Fruit fly (Drosophila melanogaster) whole organism, embryonic: Measurements from ENCODE around the gene CG5861.

Source experiments
- Adf1 ChIP-seq: fragments of 200-800 bp; sonication (Bioruptor generic); IDR thresholded peaks from 2 replicates; pipeline ENCODE4 v1.3.6; 2022; ENCODE audit warnings: missing biosample characterization, missing genetic modification characterization
- Atf3 ChIP-seq: fragments of 200-800 bp; sonication (Bioruptor generic); optimal IDR thresholded peaks from 3 replicates; lab custom pipeline; 2016; ENCODE audit warnings: missing biosample characterization, missing genetic modification characterization
- Blimp-1 ChIP-seq: fragments of 200-800 bp; sonication (Bioruptor generic); optimal IDR thresholded peaks from 3 replicates; lab custom pipeline; 2018; ENCODE audit warnings: missing biosample characterization, missing genetic modification characterization, mild to moderate bottlenecking, moderate library complexity, missing genetic modification reagents
- CG10147 ChIP-seq: fragments of 200-800 bp; sonication (Bioruptor generic); optimal IDR thresholded peaks from 2 replicates; lab custom pipeline; 2019; ENCODE audit warnings: missing biosample characterization, mild to moderate bottlenecking, missing genetic modification characterization, moderate library complexity
- CG11398 ChIP-seq: fragments of 200-800 bp; sonication (Bioruptor generic); optimal IDR thresholded peaks from 2 replicates; lab custom pipeline; 2016; ENCODE audit warnings: missing biosample characterization, missing genetic modification characterization
- CG1233 ChIP-seq: fragments of 200-800 bp; sonication (Bioruptor generic); optimal IDR thresholded peaks from 4 replicates; lab custom pipeline; 2018; ENCODE audit warnings: missing biosample characterization, mild to moderate bottlenecking, missing genetic modification characterization
- CG12769 ChIP-seq: fragments of 200-800 bp; sonication (Bioruptor generic); optimal IDR thresholded peaks from 2 replicates; lab custom pipeline; 2019; ENCODE audit warnings: missing biosample characterization, mild to moderate bottlenecking, missing genetic modification characterization, moderate library complexity
- CG15479 ChIP-seq: fragments of 200-800 bp; sonication (Bioruptor generic); optimal IDR thresholded peaks from 3 replicates; lab custom pipeline; 2019; ENCODE audit warnings: missing biosample characterization, mild to moderate bottlenecking, missing genetic modification characterization, moderate library complexity
- CG1647 ChIP-seq: fragments of 200-800 bp; sonication (Bioruptor generic); optimal IDR thresholded peaks from 3 replicates; lab custom pipeline; 2016; ENCODE audit warnings: missing biosample characterization, missing genetic modification characterization
- CG17359 ChIP-seq: fragments of 200-800 bp; sonication (Bioruptor generic); optimal IDR thresholded peaks from 3 replicates; lab custom pipeline; 2018; ENCODE audit warnings: missing biosample characterization, mild to moderate bottlenecking, missing genetic modification characterization, moderate library complexity
- CG18619 ChIP-seq: fragments of 200-800 bp; sonication (Bioruptor generic); optimal IDR thresholded peaks from 3 replicates; lab custom pipeline; 2017; ENCODE audit warnings: missing biosample characterization, mild to moderate bottlenecking, missing genetic modification characterization
- CG3065 ChIP-seq: fragments of 200-800 bp; sonication (Bioruptor generic); optimal IDR thresholded peaks from 2 replicates; lab custom pipeline; 2016; ENCODE audit warnings: missing biosample characterization, missing genetic modification characterization
- CG33213 ChIP-seq: fragments of 200-800 bp; sonication (Bioruptor generic); optimal IDR thresholded peaks from 3 replicates; lab custom pipeline; 2016; ENCODE audit warnings: missing biosample characterization, missing genetic modification characterization
- CG33557 ChIP-seq: fragments of 200-800 bp; sonication (Bioruptor generic); optimal IDR thresholded peaks from 2 replicates; lab custom pipeline; 2019; ENCODE audit warnings: missing biosample characterization, mild to moderate bottlenecking, missing genetic modification characterization, moderate library complexity
- CG34422 ChIP-seq: fragments of 200-800 bp; sonication (Bioruptor generic); IDR thresholded peaks from 3 replicates; pipeline ENCODE4 v1.3.6; 2022; ENCODE audit warnings: missing biosample characterization, missing genetic modification characterization
- CG42726 ChIP-seq: fragments of 200-800 bp; sonication (Bioruptor generic); IDR thresholded peaks from 2 replicates; pipeline ENCODE4 v1.3.6; 2022; ENCODE audit warnings: missing biosample characterization, missing genetic modification characterization; ENCODE audit not compliant: partially characterized antibody
- CG4282 ChIP-seq: fragments of 200-800 bp; sonication (Bioruptor generic); optimal IDR thresholded peaks from 2 replicates; lab custom pipeline; 2016; ENCODE audit warnings: missing biosample characterization, missing genetic modification characterization
- CG6854 ChIP-seq: fragments of 200-800 bp; sonication (Bioruptor generic); optimal IDR thresholded peaks from 3 replicates; lab custom pipeline; 2017; ENCODE audit warnings: missing biosample characterization, mild to moderate bottlenecking, missing genetic modification characterization
- CG7357 ChIP-seq: fragments of 200-800 bp; sonication (Bioruptor generic); IDR thresholded peaks from 3 replicates; pipeline ENCODE4 v1.3.6; 2022; ENCODE audit warnings: missing biosample characterization, missing genetic modification characterization
- CTCF ChIP-seq: fragments of 200-800 bp; sonication (Bioruptor generic); optimal IDR thresholded peaks from 2 replicates; lab custom pipeline; 2017; ENCODE audit warnings: missing biosample characterization, mild to moderate bottlenecking, missing genetic modification characterization, moderate library complexity
- CoRest ChIP-seq: fragments of 200-800 bp; sonication (Bioruptor generic); optimal IDR thresholded peaks from 3 replicates; lab custom pipeline; 2018; ENCODE audit warnings: missing biosample characterization, mild to moderate bottlenecking, missing genetic modification characterization, moderate library complexity
- D ChIP-seq, 2 experiments: fragments of 200-800 bp in 1 of 2; fragments of >200 bp in 1 of 2; sonication (Bioruptor generic) in 1 of 2; optimal IDR thresholded peaks; 2 replicates in 1 of 2; 3 replicates in 1 of 2; lab custom pipeline; 2017; ENCODE audit warnings: mild to moderate bottlenecking in 1 of 2, missing biosample characterization in 1 of 2, missing genetic modification characterization in 1 of 2, missing genetic modification reagents in 1 of 2
- Eip74EF ChIP-seq, 2 experiments: fragments of 200-800 bp in 1 of 2; fragments of >200 bp in 1 of 2; sonication (Bioruptor generic) in 1 of 2; optimal IDR thresholded peaks; 2 replicates each; lab custom pipeline; 2017 to 2019; ENCODE audit warnings: missing biosample characterization in 2 of 2, missing genetic modification characterization in 2 of 2, mild to moderate bottlenecking in 1 of 2, moderate library complexity in 1 of 2
- Fer2 ChIP-seq: fragments of 200-800 bp; sonication (Bioruptor generic); optimal IDR thresholded peaks from 2 replicates; lab custom pipeline; 2018; ENCODE audit warnings: missing biosample characterization, mild to moderate bottlenecking, missing genetic modification characterization, moderate library complexity
- Gsc ChIP-seq: fragments of 200-800 bp; sonication (Bioruptor generic); IDR thresholded peaks from 2 replicates; pipeline ENCODE4 v1.3.6; 2022; ENCODE audit warnings: missing biosample characterization, missing genetic modification characterization
- HHEX ChIP-seq: fragments of 200-800 bp; sonication (Bioruptor generic); optimal IDR thresholded peaks from 3 replicates; lab custom pipeline; 2017; ENCODE audit warnings: missing biosample characterization, mild to moderate bottlenecking, missing genetic modification characterization, missing genetic modification reagents
- HmgD ChIP-seq: fragments of 200-800 bp; sonication (Bioruptor generic); optimal IDR thresholded peaks from 3 replicates; lab custom pipeline; 2016; ENCODE audit warnings: missing biosample characterization, missing genetic modification characterization
- Med ChIP-seq: fragments of 200-800 bp; sonication (Bioruptor generic); peaks from one replicate; lab custom pipeline; 2016; ENCODE audit warnings: missing biosample characterization, missing genetic modification characterization, mild to moderate bottlenecking, inconsistent platforms, moderate library complexity
- Myb ChIP-seq: fragments of 200-800 bp; sonication (Bioruptor generic); optimal IDR thresholded peaks from 2 replicates; lab custom pipeline; 2016; ENCODE audit warnings: missing biosample characterization, missing genetic modification characterization
- NC2β ChIP-seq: fragments of 200-800 bp; sonication (Bioruptor generic); optimal IDR thresholded peaks from 2 replicates; lab custom pipeline; 2016; ENCODE audit warnings: missing biosample characterization, missing genetic modification characterization
- NK7.1 ChIP-seq: fragments of 200-800 bp; sonication (Bioruptor generic); optimal IDR thresholded peaks from 3 replicates; lab custom pipeline; 2016; ENCODE audit warnings: missing biosample characterization, missing genetic modification characterization
- Nf-YB ChIP-seq: fragments of 200-800 bp; sonication (Bioruptor generic); optimal IDR thresholded peaks from 3 replicates; lab custom pipeline; 2019; ENCODE audit warnings: missing biosample characterization, mild to moderate bottlenecking, missing genetic modification characterization, moderate library complexity
- Ptx1 ChIP-seq: fragments of 200-800 bp; sonication (Bioruptor generic); IDR thresholded peaks from 2 replicates; pipeline ENCODE4 v1.3.6; 2022; ENCODE audit warnings: missing biosample characterization, missing genetic modification characterization
- btn ChIP-seq: fragments of 200-800 bp; sonication (Bioruptor generic); optimal IDR thresholded peaks from 2 replicates; lab custom pipeline; 2016; ENCODE audit warnings: missing biosample characterization, missing genetic modification characterization
- cato ChIP-seq: fragments of 200-800 bp; sonication (Bioruptor generic); optimal IDR thresholded peaks from 2 replicates; lab custom pipeline; 2016; ENCODE audit warnings: missing biosample characterization, missing genetic modification characterization, borderline replicate concordance
- chif ChIP-seq, 2 experiments: fragments of 200-800 bp; sonication (Bioruptor generic); optimal IDR thresholded peaks; 3 replicates each; lab custom pipeline; 2016; ENCODE audit warnings: missing biosample characterization in 2 of 2, missing genetic modification characterization in 2 of 2
- chm ChIP-seq: fragments of 200-800 bp; sonication (Bioruptor generic); IDR thresholded peaks from 2 replicates; pipeline ENCODE4 v1.3.6; 2022; ENCODE audit warnings: missing biosample characterization, missing genetic modification characterization
- crp ChIP-seq, 2 experiments: fragments of 200-800 bp; sonication (Bioruptor generic); optimal IDR thresholded peaks; 2 replicates in 1 of 2; 3 replicates in 1 of 2; lab custom pipeline; 2017; ENCODE audit warnings: missing biosample characterization in 2 of 2, missing genetic modification characterization in 2 of 2, mild to moderate bottlenecking in 1 of 2, moderate library complexity in 1 of 2
- dpn ChIP-seq, 2 experiments: fragments of 200-800 bp; sonication (Bioruptor generic); optimal IDR thresholded peaks; 3 replicates each; lab custom pipeline; 2016; ENCODE audit warnings: missing biosample characterization in 2 of 2, missing genetic modification characterization in 2 of 2
- eyg ChIP-seq: fragments of 200-800 bp; sonication (Bioruptor generic); optimal IDR thresholded peaks from 3 replicates; lab custom pipeline; 2016; ENCODE audit warnings: missing biosample characterization, missing genetic modification characterization
- fd64A ChIP-seq: fragments of 200-800 bp; sonication (Bioruptor generic); optimal IDR thresholded peaks from 3 replicates; lab custom pipeline; 2018; ENCODE audit warnings: missing biosample characterization, mild to moderate bottlenecking, missing genetic modification characterization
- gcm ChIP-seq: fragments of 200-800 bp; sonication (Bioruptor generic); optimal IDR thresholded peaks from 2 replicates; lab custom pipeline; 2019; ENCODE audit warnings: missing biosample characterization, mild to moderate bottlenecking, missing genetic modification characterization, moderate library complexity
- gem ChIP-seq: fragments of 200-800 bp; sonication (Bioruptor generic); optimal IDR thresholded peaks from 2 replicates; lab custom pipeline; 2019; ENCODE audit warnings: missing biosample characterization, mild to moderate bottlenecking, missing genetic modification characterization, moderate library complexity
- grau ChIP-seq: fragments of 200-800 bp; optimal IDR thresholded peaks from 3 replicates; lab custom pipeline; 2019; ENCODE audit warnings: missing biosample characterization, mild to moderate bottlenecking, missing genetic modification characterization, moderate library complexity
- kni ChIP-seq: fragments of 200-800 bp; sonication (Bioruptor generic); optimal IDR thresholded peaks from 3 replicates; lab custom pipeline; 2017; ENCODE audit warnings: mild to moderate bottlenecking, missing biosample characterization, missing genetic modification reagents, missing genetic modification characterization
- pum ChIP-seq: fragments of 200-800 bp; sonication (Bioruptor generic); optimal IDR thresholded peaks from 2 replicates; lab custom pipeline; 2016; ENCODE audit warnings: missing biosample characterization, missing genetic modification characterization
- run ChIP-seq: fragments of 200-800 bp; sonication (Bioruptor generic); optimal IDR thresholded peaks from 3 replicates; lab custom pipeline; 2018; ENCODE audit warnings: missing biosample characterization, mild to moderate bottlenecking, missing genetic modification characterization
- sqz ChIP-seq: fragments of 200-800 bp; sonication (Bioruptor generic); optimal IDR thresholded peaks from 3 replicates; lab custom pipeline; 2018; ENCODE audit warnings: missing biosample characterization, mild to moderate bottlenecking, missing genetic modification characterization
- zen ChIP-seq: fragments of 200-800 bp; sonication (Bioruptor generic); optimal IDR thresholded peaks from 3 replicates; lab custom pipeline; 2018; ENCODE audit warnings: missing biosample characterization, mild to moderate bottlenecking, missing genetic modification characterization, moderate library complexity

The CG5861 gene

dm6 chr2L:16286360-16287005 is 20.6 kb downstream of the CG5861 start (continued):
- TF ChIP-seq kni (GFP tag; lab: Kevin White, UChicago) (peak; percentile 93), CG18619 (peak; percentile 86), D (optimal IDR thresholded peaks at IDR 0.05; lab: Kevin White, UChicago) (no peak), D (GFP tag; optimal IDR thresholded peaks at IDR 0.05; lab: Kevin White, UChicago) (peak; percentile 72), Nf-YB (GFP tag; lab: Kevin White, UChicago) (peak; percentile 66), NC2β (peak; percentile 40), Blimp-1 (GFP tag; lab: Kevin White, UChicago) (peak; percentile 79), sqz (GFP tag; lab: Kevin White, UChicago) (peak; percentile 78), Adf1 (GFP tag; lab: Robert Waterston, UW) (no peak), HHEX (GFP tag; lab: Kevin White, UChicago) (peak; percentile 88), Fer2 (tag; lab: Kevin White, UChicago) (peak; percentile 64), Gsc (GFP tag; lab: Robert Waterston, UW) (no peak), pum (GFP tag; lab: Kevin White, UChicago) (peak; percentile 71), CG12769 (tag; lab: Kevin White, UChicago) (peak; percentile 73), chif (GFP tag; optimal IDR thresholded peaks at IDR 0.05; lab: Kevin White, UChicago) (peak; percentile 43 to 74), Eip74EF (GFP tag; optimal IDR thresholded peaks at IDR 0.05; lab: Kevin White, UChicago) (peak in 1 of 2 experiments; percentile 66), CoRest (tag; lab: Kevin White, UChicago) (peak; percentile 80), cato (GFP tag; lab: Kevin White, UChicago) (peak; percentile 52), CG4282 (GFP tag; lab: Kevin White, UChicago) (peak; percentile 58), fd64A (peak; percentile 55), gcm (peak; percentile 78), CG11398 (GFP tag; lab: Kevin White, UChicago) (peak; percentile 64), crp (GFP tag; optimal IDR thresholded peaks at IDR 0.05; lab: Kevin White, UChicago) (peak; percentile 1 to 73), CG34422 (no peak), NK7.1 (peak; percentile 69), Ptx1 (no peak), CG42726 (GFP tag; lab: Robert Waterston, UW) (no peak), CG17359 (tag; lab: Kevin White, UChicago) (peak; percentile 91), CG7357 (GFP tag; lab: Robert Waterston, UW) (peak; percentile 73; the same call in 1 of the 3 replicates), btn (GFP tag; lab: Kevin White, UChicago) (no peak), CG1647 (peak; percentile 51), eyg (GFP tag; lab: Kevin White, UChicago) (peak; percentile 70), CG3065 (GFP tag; lab: Kevin White, UChicago) (peak; percentile 64), grau (tag; lab: Kevin White, UChicago) (peak; percentile 88), Med (peak; percentile 97), dpn (GFP tag; optimal IDR thresholded peaks at IDR 0.05; lab: Kevin White, UChicago) (peak; percentile 79 to 88), zen (peak; percentile 82), run (peak; percentile 74), HmgD (GFP tag; lab: Kevin White, UChicago) (no peak), CTCF (GFP tag; lab: Kevin White, UChicago) (peak; percentile 12), CG15479 (GFP tag; lab: Kevin White, UChicago) (peak; percentile 90), Myb (GFP tag; lab: Kevin White, UChicago) (peak; percentile 72), CG10147 (GFP tag; lab: Kevin White, UChicago) (peak; percentile 69), CG1233 (GFP tag; lab: Kevin White, UChicago) (peak; percentile 78), gem (tag; lab: Kevin White, UChicago) (peak; percentile 92), CG33557 (GFP tag; lab: Kevin White, UChicago) (peak; percentile 39), Atf3 (GFP tag; lab: Kevin White, UChicago) (peak; percentile 85), CG33213 (peak; percentile 31), chm (GFP tag; lab: Robert Waterston, UW) (no peak), CG6854 (GFP tag; lab: Kevin White, UChicago) (peak; percentile 64)
